Worm (Caenorhabditis elegans): ENCODE results near the gene K07F5.22.

DNA sequence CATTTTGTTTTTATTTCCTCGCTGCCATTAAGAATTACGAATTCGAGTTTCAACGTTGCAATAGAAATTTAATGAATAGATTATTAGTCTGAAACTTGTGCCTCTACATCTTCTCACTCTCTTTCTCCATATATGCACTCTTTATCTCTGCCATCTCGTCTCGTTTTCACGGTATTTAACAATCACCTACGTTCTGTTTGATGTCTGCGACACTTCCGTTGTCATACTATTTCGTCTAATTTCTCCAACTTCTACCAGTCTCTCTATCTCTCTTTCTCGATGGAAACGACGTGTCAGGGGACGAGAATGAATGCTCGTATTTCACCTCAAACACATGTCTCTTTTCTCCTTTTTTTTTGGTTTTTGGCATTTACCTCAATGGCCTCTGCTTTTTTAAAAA is 9.0 kb downstream of the K07F5.22 start:
- no peak for TF ChIP-seq lin-39 (tag; optimal IDR thresholded peaks at IDR 0.05)
- TF ChIP-seq lsy-2 (tag; optimal IDR thresholded peaks at IDR 0.05) = peak in 1 of 2 experiments; percentile 56
- no peak for TF ChIP-seq ceh-82 (tag; optimal IDR thresholded peaks at IDR 0.05)
- peak; percentile 25 for TF ChIP-seq nhr-25 (tag; optimal IDR thresholded peaks at IDR 0.05)
- TF ChIP-seq lin-13 (GFP tag; optimal IDR thresholded peaks at IDR 0.05) = peak; percentile 28
- TF ChIP-seq F13H6.1 (tag; optimal IDR thresholded peaks at IDR 0.05) = peak; percentile 73
- peak; percentile 39 for TF ChIP-seq nhr-21 (tag; optimal IDR thresholded peaks at IDR 0.05)
- no peak for TF ChIP-seq nhr-10 (tag; optimal IDR thresholded peaks at IDR 0.05)
